Worm (Caenorhabditis elegans): ENCODE data around the gene T24E12.10.

- TF ChIP-seq him-1 (tag; optimal IDR thresholded peaks at IDR 0.05) (no peak), W03F9.2 (tag; optimal IDR thresholded peaks at IDR 0.05) (no peak), dao-5 (tag; optimal IDR thresholded peaks at IDR 0.05) (no peak)
These were observed 15.5 kb downstream of the T24E12.10 start, which contains the start of gene srx-111 for ce11 chrII:3757499-3757898.

Data from whole organism, L4/young adult.